Fruit fly (Drosophila melanogaster): ENCODE data around the gene tow.

Gene tow

dm6 chr3L:6963792-6964487 lies 21.3 kb downstream of the tow start (continued):
- TF ChIP-seq CG10431 (GFP tag; optimal IDR thresholded peaks at IDR 0.05) = no peak
- TF ChIP-seq HLH4C (GFP tag; IDR thresholded peaks at IDR 0.05; ENCODE audit: partially characterized antibody) = no peak
- peak; percentile 63 for TF ChIP-seq CG9609 (GFP tag; optimal IDR thresholded peaks at IDR 0.05)
- peak; percentile 81 for TF ChIP-seq NfI (GFP tag; optimal IDR thresholded peaks at IDR 0.05)
- TF ChIP-seq Blimp-1 (GFP tag; optimal IDR thresholded peaks at IDR 0.05) = peak; percentile 82
- TF ChIP-seq Dll (GFP tag; IDR thresholded peaks at IDR 0.05; ENCODE audit: partially characterized antibody) = no peak
- TF ChIP-seq Mrtf (GFP tag; IDR thresholded peaks at IDR 0.05) = peak; percentile 77
- TF ChIP-seq E2f2 (GFP tag; IDR thresholded peaks at IDR 0.05) = peak; percentile 50; the same call in 1 of the 2 replicates
- peak; percentile 65 for TF ChIP-seq CG1647 (GFP tag; optimal IDR thresholded peaks at IDR 0.05)
- peak; percentile 52 to 87 for TF ChIP-seq Hr51 (GFP tag; optimal IDR thresholded peaks at IDR 0.05)
- peak; percentile 41; the same call in 1 of the 3 replicates for TF ChIP-seq CG11560 (tag; IDR thresholded peaks at IDR 0.05)
- peak; percentile 75 for TF ChIP-seq jumu (GFP tag; optimal IDR thresholded peaks at IDR 0.05)
- peak; percentile 21 for TF ChIP-seq slou (GFP tag; optimal IDR thresholded peaks at IDR 0.05)
- 0 out of 3 replicates have a peak, but pooled peaks have one; percentile 46 for TF ChIP-seq Optix (GFP tag; IDR thresholded peaks at IDR 0.05)
- peak; percentile 84 for TF ChIP-seq Mes4 (GFP tag; optimal IDR thresholded peaks at IDR 0.05)
- peak; percentile 81 for TF ChIP-seq Antp (GFP tag; optimal IDR thresholded peaks at IDR 0.05)
- no peak for TF ChIP-seq eyg (GFP tag; optimal IDR thresholded peaks at IDR 0.05)
- TF ChIP-seq Hmx (GFP tag; optimal IDR thresholded peaks at IDR 0.05) = peak; percentile 43
- TF ChIP-seq Drgx (GFP tag; IDR thresholded peaks at IDR 0.05) = peak; percentile 70
- peak; percentile 64; the same call in 2 of the 3 replicates for TF ChIP-seq croc (GFP tag; conservative IDR thresholded peaks at IDR 0.05)
- peak; percentile 60 for TF ChIP-seq ewg (GFP tag; optimal IDR thresholded peaks at IDR 0.05)
- TF ChIP-seq pfk (GFP tag; optimal IDR thresholded peaks at IDR 0.05) = no peak
- peak; percentile 75 for TF ChIP-seq en (GFP tag; optimal IDR thresholded peaks at IDR 0.05)
- peak; percentile 79 for TF ChIP-seq CG12155 (GFP tag; optimal IDR thresholded peaks at IDR 0.05)
- no peak for TF ChIP-seq sug (tag; optimal IDR thresholded peaks at IDR 0.05)
- TF ChIP-seq Hr78 (GFP tag; optimal IDR thresholded peaks at IDR 0.05) = peak in 1 of 2 experiments; percentile 60
- peak; percentile 44 for TF ChIP-seq ab (GFP tag; optimal IDR thresholded peaks at IDR 0.05)
- no peak for TF ChIP-seq dan (GFP tag; IDR thresholded peaks at IDR 0.05)
- peak; percentile 75 for TF ChIP-seq odd (GFP tag; optimal IDR thresholded peaks at IDR 0.05)
- no peak for TF ChIP-seq Tbp (GFP tag; optimal IDR thresholded peaks at IDR 0.05)
- TF ChIP-seq zfh1 (GFP tag; IDR thresholded peaks at IDR 0.05) = peak; percentile 78
- peak; percentile 42; the same call in 1 of the 3 replicates for TF ChIP-seq B-H1 (GFP tag; IDR thresholded peaks at IDR 0.05)
- peak; percentile 86 for TF ChIP-seq CG18262 (tag; optimal IDR thresholded peaks at IDR 0.05)
- no peak for TF ChIP-seq br (optimal IDR thresholded peaks at IDR 0.05)
- no peak for TF ChIP-seq BEAF-32 (GFP tag; optimal IDR thresholded peaks at IDR 0.05)
- TF ChIP-seq CG31388 (GFP tag; optimal IDR thresholded peaks at IDR 0.05) = peak; percentile 13
- peak; percentile 96 for TF ChIP-seq Med (GFP tag)
- peak; percentile 84 for TF ChIP-seq CG11695 (GFP tag; IDR thresholded peaks at IDR 0.05)
- TF ChIP-seq Dref (GFP tag; IDR thresholded peaks at IDR 0.05) = no peak
- peak; percentile 77 for TF ChIP-seq CG1602 (GFP tag; optimal IDR thresholded peaks at IDR 0.05)
- peak; percentile 45 for TF ChIP-seq CG8359 (GFP tag; optimal IDR thresholded peaks at IDR 0.05; ENCODE audit: borderline replicate concordance)
- TF ChIP-seq CG17829 (tag; optimal IDR thresholded peaks at IDR 0.05) = peak; percentile 82
- peak; percentile 67 for TF ChIP-seq H2.0 (GFP tag; IDR thresholded peaks at IDR 0.05)
- peak; percentile 58; the same call in 1 of the 2 replicates for TF ChIP-seq CG9215 (GFP tag; IDR thresholded peaks at IDR 0.05)
- TF ChIP-seq nom (GFP tag; optimal IDR thresholded peaks at IDR 0.05) = peak; percentile 39
- TF ChIP-seq CG32772 (GFP tag; IDR thresholded peaks at IDR 0.05) = peak; percentile 66
- peak; percentile 83 for TF ChIP-seq slp2 (GFP tag; optimal IDR thresholded peaks at IDR 0.05)
- TF ChIP-seq run (tag; optimal IDR thresholded peaks at IDR 0.05) = peak; percentile 71
